Fruit fly (Drosophila melanogaster) whole organism, pupa: ENCODE measurements around the gene CG32537.
A peak's percentile ranks its signal among the peaks of the same experiment; 100 is the strongest.

Source experiments
- CG10348 ChIP-seq: fragments of 200-800 bp; sonication (Bioruptor generic); IDR thresholded peaks from 2 replicates; pipeline ENCODE4 v1.3.6; 2022; ENCODE audit warnings: missing biosample characterization, missing genetic modification characterization
- CG12605 ChIP-seq: fragments of 200-800 bp; sonication (Bioruptor generic); IDR thresholded peaks from 2 replicates; pipeline ENCODE4 v1.3.6; 2022; ENCODE audit warnings: missing biosample characterization, missing genetic modification characterization
- CG13204 ChIP-seq: fragments of 200-800 bp; sonication (Bioruptor generic); optimal IDR thresholded peaks from 2 replicates; lab custom pipeline; 2018; ENCODE audit warnings: missing biosample characterization, mild to moderate bottlenecking, missing genetic modification characterization, moderate library complexity
- CG14655 ChIP-seq: fragments of 200-800 bp; sonication (Bioruptor generic); optimal IDR thresholded peaks from 3 replicates; lab custom pipeline; 2017; ENCODE audit warnings: mild to moderate bottlenecking, missing biosample characterization, missing genetic modification reagents, missing genetic modification characterization
- CG15710 ChIP-seq: fragments of 200-800 bp; sonication (Bioruptor generic); optimal IDR thresholded peaks from 2 replicates; lab custom pipeline; 2018; ENCODE audit warnings: missing biosample characterization, mild to moderate bottlenecking, missing genetic modification characterization, moderate library complexity
- CG17806 ChIP-seq: fragments of 200-800 bp; sonication (Bioruptor generic); optimal IDR thresholded peaks from 2 replicates; lab custom pipeline; 2018; ENCODE audit warnings: missing biosample characterization, mild to moderate bottlenecking, missing genetic modification characterization, moderate library complexity
- CG32121 ChIP-seq: fragments of 200-800 bp; sonication (Bioruptor generic); IDR thresholded peaks from 2 replicates; pipeline ENCODE4 v1.3.6; 2022; ENCODE audit warnings: missing biosample characterization, missing genetic modification characterization
- CG34367 ChIP-seq: fragments of 200-800 bp; sonication (Bioruptor generic); optimal IDR thresholded peaks from 2 replicates; lab custom pipeline; 2018; ENCODE audit warnings: missing biosample characterization, mild to moderate bottlenecking, missing genetic modification characterization
- CG4496 ChIP-seq: fragments of 200-800 bp; sonication (Bioruptor generic); IDR thresholded peaks from 3 replicates; pipeline ENCODE4 v1.3.6; 2022; ENCODE audit warnings: missing biosample characterization, missing genetic modification characterization
- CG8159 ChIP-seq: fragments of 200-800 bp; sonication (Bioruptor generic); optimal IDR thresholded peaks from 3 replicates; lab custom pipeline; 2018; ENCODE audit warnings: missing biosample characterization, mild to moderate bottlenecking, missing genetic modification characterization, moderate library complexity
- CG8301 ChIP-seq: fragments of 200-800 bp; sonication (Bioruptor generic); optimal IDR thresholded peaks from 2 replicates; lab custom pipeline; 2018; ENCODE audit warnings: missing biosample characterization, mild to moderate bottlenecking, missing genetic modification characterization
- CG9948 ChIP-seq: fragments of 200-800 bp; sonication (Bioruptor generic); optimal IDR thresholded peaks from 2 replicates; lab custom pipeline; 2018; ENCODE audit warnings: missing biosample characterization, mild to moderate bottlenecking, missing genetic modification characterization, moderate library complexity
- D1 ChIP-seq: fragments of 200-800 bp; sonication (Bioruptor generic); optimal IDR thresholded peaks from 2 replicates; lab custom pipeline; 2018; ENCODE audit warnings: missing biosample characterization, mild to moderate bottlenecking, missing genetic modification characterization, moderate library complexity
- EcR ChIP-seq: fragments of 200-800 bp; sonication (Bioruptor generic); optimal IDR thresholded peaks from 3 replicates; lab custom pipeline; 2019; ENCODE audit warnings: missing biosample characterization, missing genetic modification characterization, mild to moderate bottlenecking, moderate library complexity, missing genetic modification reagents
- Ets98B ChIP-seq: fragments of 200-800 bp; sonication (Bioruptor generic); IDR thresholded peaks from 2 replicates; pipeline ENCODE4 v1.3.6; 2022; ENCODE audit warnings: missing biosample characterization, missing genetic modification characterization
- Pif1A ChIP-seq: fragments of 200-800 bp; sonication (Bioruptor generic); optimal IDR thresholded peaks from 3 replicates; lab custom pipeline; 2016; ENCODE audit warnings: missing biosample characterization, missing genetic modification characterization
- Pif1B ChIP-seq: fragments of 200-800 bp; sonication (Bioruptor generic); optimal IDR thresholded peaks from 3 replicates; lab custom pipeline; 2016; ENCODE audit warnings: missing biosample characterization, missing genetic modification characterization
- Snoo ChIP-seq: fragments of 200-800 bp; sonication (Bioruptor generic); optimal IDR thresholded peaks from 3 replicates; lab custom pipeline; 2017; ENCODE audit warnings: missing biosample characterization, mild to moderate bottlenecking, missing genetic modification characterization, inconsistent platforms
- fd96Ca ChIP-seq: fragments of 200-800 bp; sonication (Bioruptor generic); IDR thresholded peaks from 3 replicates; pipeline ENCODE4 v1.3.6; 2022; ENCODE audit warnings: missing biosample characterization, missing genetic modification characterization
- gl ChIP-seq: fragments of 200-800 bp; sonication (Bioruptor generic); optimal IDR thresholded peaks from 2 replicates; lab custom pipeline; 2018; ENCODE audit warnings: missing biosample characterization, mild to moderate bottlenecking, missing genetic modification characterization
- rn ChIP-seq: fragments of 200-800 bp; sonication (Bioruptor generic); IDR thresholded peaks from 2 replicates; pipeline ENCODE4 v1.3.6; 2022; ENCODE audit warnings: missing biosample characterization, missing genetic modification characterization

Gene CG32537

dm6 chrX:19294953-19295352 lies 18.6 kb upstream of the CG32537 start:
- TF ChIP-seq Ets98B (no peak), Snoo (no peak), CG9948 (tag; lab: Kevin White, UChicago) (no peak), CG4496 (GFP tag; lab: Robert Waterston, UW) (no peak), CG12605 (GFP tag; lab: Robert Waterston, UW) (no peak)
- TF ChIP-seq, all 21 proteins: peak for 0

- TF ChIP-seq CG8301 (tag; lab: Kevin White, UChicago), result no peak
- no peak for TF ChIP-seq Ets98B
- no peak for TF ChIP-seq CG15710
- TF ChIP-seq gl, result no peak
- no peak for TF ChIP-seq CG32121 (GFP tag; lab: Robert Waterston, UW)
- no peak for TF ChIP-seq EcR (GFP tag; lab: Kevin White, UChicago)
- TF ChIP-seq D1, result no peak
- TF ChIP-seq rn, result no peak
- no peak for TF ChIP-seq CG34367 (tag; lab: Kevin White, UChicago)
- TF ChIP-seq CG13204 (GFP tag; lab: Kevin White, UChicago), result no peak
- TF ChIP-seq CG12605 (GFP tag; lab: Robert Waterston, UW), result no peak
- TF ChIP-seq CG14655 (GFP tag; lab: Kevin White, UChicago), result no peak
- no peak for TF ChIP-seq Pif1B (GFP tag; lab: Kevin White, UChicago)
- TF ChIP-seq CG17806 (tag; lab: Kevin White, UChicago), result no peak
Observed at dm6 chrX:19294030-19294429, 17.7 kb upstream of the CG32537 start.

- TF ChIP-seq CG8301 (tag; lab: Kevin White, UChicago), result no peak
- no peak for TF ChIP-seq Snoo
- no peak for TF ChIP-seq CG32121 (GFP tag; lab: Robert Waterston, UW)
- no peak for TF ChIP-seq Pif1A (GFP tag; lab: Kevin White, UChicago)
Observed at dm6 chrX:19293320-19293719, 17.0 kb upstream of the CG32537 start.

DNA sequence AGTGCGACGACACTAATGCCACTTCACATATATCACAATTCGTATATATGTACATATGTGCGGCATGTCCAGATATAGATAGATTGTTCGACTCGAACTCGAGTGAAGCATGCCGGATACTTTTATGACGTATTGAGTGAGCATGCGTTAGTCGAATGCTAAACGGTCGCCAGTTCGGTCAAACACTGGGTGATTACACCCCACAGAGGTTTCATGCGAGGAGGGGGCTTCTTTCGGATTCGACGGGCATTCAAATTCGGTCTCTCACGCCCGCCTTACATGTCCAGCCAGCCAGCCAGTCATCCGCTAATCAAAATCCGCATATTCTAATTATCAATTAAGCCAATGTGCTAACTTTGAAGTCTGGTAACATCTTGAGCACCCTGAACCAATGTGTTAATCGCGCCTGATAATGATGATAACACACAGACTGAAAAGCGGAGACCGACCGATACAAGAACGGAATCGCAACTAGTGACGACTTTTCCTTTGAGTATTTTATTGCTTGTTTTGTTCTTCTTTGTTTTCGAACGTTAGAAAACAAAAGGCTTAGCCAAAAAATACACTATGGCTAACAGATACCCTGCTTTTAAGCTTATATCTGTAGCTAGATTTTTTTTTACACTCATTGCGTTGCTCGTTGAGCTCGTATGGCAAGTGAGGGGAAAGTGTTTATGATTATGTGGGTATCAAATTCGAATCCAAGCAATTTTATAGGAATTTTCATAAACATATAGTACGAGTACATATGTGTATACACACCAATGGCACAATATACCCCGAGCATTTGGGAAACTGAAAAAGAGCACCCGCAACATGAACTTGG lies 15.7 kb upstream of the CG32537 start:
- TF ChIP-seq CG17806 (tag; lab: Kevin White, UChicago) (no peak), Snoo (no peak), Pif1B (GFP tag; lab: Kevin White, UChicago) (no peak), D1 (no peak), CG13204 (GFP tag; lab: Kevin White, UChicago) (no peak), CG9948 (tag; lab: Kevin White, UChicago) (no peak), CG8301 (tag; lab: Kevin White, UChicago) (no peak), CG12605 (GFP tag; lab: Robert Waterston, UW) (no peak), gl (no peak), CG4496 (GFP tag; lab: Robert Waterston, UW) (no peak), rn (no peak)

dm6 chrX:19289318-19289970 lies 13.1 kb upstream of the CG32537 start:
- peak; percentile 93 for TF ChIP-seq gl
- TF ChIP-seq Snoo, result peak; percentile 97
- TF ChIP-seq CG14655 (GFP tag; lab: Kevin White, UChicago), result peak; percentile 89
- peak; percentile 94 for TF ChIP-seq CG13204 (GFP tag; lab: Kevin White, UChicago)
- TF ChIP-seq CG4496 (GFP tag; lab: Robert Waterston, UW), result peak; percentile 99
- TF ChIP-seq fd96Ca, result peak; percentile 98
- peak; percentile 93 for TF ChIP-seq CG34367 (tag; lab: Kevin White, UChicago)
- TF ChIP-seq CG8301 (tag; lab: Kevin White, UChicago), result peak; percentile 92
- TF ChIP-seq Pif1B (GFP tag; lab: Kevin White, UChicago), result peak; percentile 97
- TF ChIP-seq CG15710, result peak; percentile 96
- TF ChIP-seq CG32121 (GFP tag; lab: Robert Waterston, UW), result peak; percentile 96
- peak; percentile 93 for TF ChIP-seq rn
- TF ChIP-seq CG10348 (GFP tag; lab: Robert Waterston, UW), result peak; percentile 89
- peak; percentile 89 for TF ChIP-seq CG9948 (tag; lab: Kevin White, UChicago)
- TF ChIP-seq CG17806 (tag; lab: Kevin White, UChicago), result peak; percentile 92
- peak; percentile 93 for TF ChIP-seq CG12605 (GFP tag; lab: Robert Waterston, UW)
- peak; percentile 50 for TF ChIP-seq D1
- TF ChIP-seq CG8159 (tag; lab: Kevin White, UChicago), result peak; percentile 92
- peak; percentile 97 for TF ChIP-seq Pif1A (GFP tag; lab: Kevin White, UChicago)
- peak; percentile 97 for TF ChIP-seq Ets98B
- TF ChIP-seq EcR (GFP tag; lab: Kevin White, UChicago), result peak; percentile 65

DNA sequence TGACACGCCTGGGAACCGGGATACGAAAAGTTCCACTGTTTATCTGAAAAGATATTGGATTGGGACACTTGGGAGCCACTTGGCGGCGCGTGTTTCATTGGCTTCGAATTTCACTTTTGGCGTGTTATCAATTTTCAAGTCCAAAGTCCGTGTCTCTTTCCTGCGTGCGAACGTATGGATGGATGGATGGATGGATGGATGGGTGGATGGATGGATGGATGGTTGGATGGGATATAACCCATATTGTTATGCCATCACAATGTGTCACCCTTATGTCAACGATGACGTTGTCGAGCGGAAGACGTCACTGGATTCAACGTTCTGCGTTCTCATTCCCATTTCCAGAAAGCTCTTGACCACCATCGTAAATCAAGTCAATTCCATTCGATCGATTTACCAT lies 11.4 kb upstream of the CG32537 start:
- no peak for TF ChIP-seq CG17806 (tag; lab: Kevin White, UChicago)
- no peak for TF ChIP-seq gl
- TF ChIP-seq Pif1B (GFP tag; lab: Kevin White, UChicago), result no peak
- no peak for TF ChIP-seq Pif1A (GFP tag; lab: Kevin White, UChicago)
- TF ChIP-seq D1, result no peak
- TF ChIP-seq CG14655 (GFP tag; lab: Kevin White, UChicago), result no peak
- TF ChIP-seq CG4496 (GFP tag; lab: Robert Waterston, UW), result no peak
- TF ChIP-seq Ets98B, result no peak
- no peak for TF ChIP-seq CG15710
- TF ChIP-seq Snoo, result no peak
- TF ChIP-seq CG12605 (GFP tag; lab: Robert Waterston, UW), result no peak
- TF ChIP-seq fd96Ca, result no peak
- TF ChIP-seq CG10348 (GFP tag; lab: Robert Waterston, UW), result no peak
